Worm (Caenorhabditis elegans) whole organism, young adult: ENCODE measurements around the gene fbxa-174.

ENCODE experiments used
- B0336.3 ChIP-seq: fragments of 200-800 bp; sonication (Bioruptor generic); IDR thresholded peaks from 2 replicates; pipeline ENCODE4 v1.3.6; 2022; ENCODE audit warnings: missing genetic modification characterization, missing compliant biosample characterization
- F37B4.10 ChIP-seq: fragments of 200-800 bp; sonication (Bioruptor generic); IDR thresholded peaks from 2 replicates; pipeline ENCODE4 v1.3.6; 2022; ENCODE audit warnings: missing genetic modification characterization, missing compliant biosample characterization
- F57A8.1 ChIP-seq: fragments of 200-800 bp; sonication (Bioruptor generic); optimal IDR thresholded peaks from 2 replicates; lab custom pipeline; 2018; ENCODE audit warnings: mild to moderate bottlenecking, missing genetic modification characterization, moderate library complexity, missing compliant biosample characterization
- F57C9.4 ChIP-seq: sonication (generic microtip); optimal IDR thresholded peaks from 2 replicates; lab custom pipeline; 2017; ENCODE audit warnings: mild to moderate bottlenecking, missing genetic modification characterization, missing compliant biosample characterization
- T07F8.4 ChIP-seq: sonication (generic microtip); optimal IDR thresholded peaks from 2 replicates; lab custom pipeline; 2016; ENCODE audit warnings: mild to moderate bottlenecking, missing genetic modification characterization, moderate library complexity, missing compliant biosample characterization
- T26A5.8 ChIP-seq: sonication (generic microtip); optimal IDR thresholded peaks from 2 replicates; lab custom pipeline; 2016; ENCODE audit warnings: missing genetic modification characterization, missing compliant biosample characterization
- aptf-3 ChIP-seq: fragments of 200-800 bp; sonication (Bioruptor generic); IDR thresholded peaks from 2 replicates; pipeline ENCODE4 v1.3.6; 2022; ENCODE audit warnings: missing genetic modification characterization, missing compliant biosample characterization
- atf-7 ChIP-seq: sonication (generic microtip); optimal IDR thresholded peaks from 2 replicates; lab custom pipeline; 2017; ENCODE audit warnings: mild to moderate bottlenecking, missing genetic modification characterization, missing compliant biosample characterization
- attf-3 ChIP-seq: fragments of 200-800 bp; sonication (Bioruptor generic); conservative IDR thresholded peaks from 2 replicates; pipeline ENCODE4 v1.3.6; 2022; ENCODE audit warnings: missing genetic modification reagents, missing genetic modification characterization, missing compliant biosample characterization
- attf-5 ChIP-seq: fragments of 200-800 bp; sonication (Bioruptor generic); optimal IDR thresholded peaks from 2 replicates; lab custom pipeline; 2018; ENCODE audit warnings: mild to moderate bottlenecking, missing genetic modification characterization, missing compliant biosample characterization
- bed-1 ChIP-seq: fragments of 200-800 bp; sonication (Bioruptor generic); IDR thresholded peaks from 2 replicates; pipeline ENCODE4 v1.3.6; 2022; ENCODE audit warnings: missing genetic modification reagents, missing genetic modification characterization, missing compliant biosample characterization
- cebp-2 ChIP-seq: fragments of 200-800 bp; sonication (Bioruptor generic); IDR thresholded peaks from 2 replicates; pipeline ENCODE4 v1.3.6; 2022; ENCODE audit warnings: missing genetic modification characterization, missing compliant biosample characterization
- ceh-100 ChIP-seq: fragments of 200-800 bp; sonication (Bioruptor generic); IDR thresholded peaks from 2 replicates; pipeline ENCODE4 v1.3.6; 2022; ENCODE audit warnings: missing genetic modification reagents, missing genetic modification characterization, missing compliant biosample characterization
- ceh-27 ChIP-seq: fragments of 200-800 bp; sonication (Bioruptor generic); optimal IDR thresholded peaks from 2 replicates; lab custom pipeline; 2018; ENCODE audit warnings: mild to moderate bottlenecking, missing genetic modification characterization, moderate library complexity, missing compliant biosample characterization
- ceh-79 ChIP-seq: sonication (generic microtip); optimal IDR thresholded peaks from 2 replicates; lab custom pipeline; 2017; ENCODE audit warnings: mild to moderate bottlenecking, missing genetic modification characterization, missing compliant biosample characterization
- dpff-1 ChIP-seq: sonication (generic microtip); optimal IDR thresholded peaks from 2 replicates; lab custom pipeline; 2017; ENCODE audit warnings: mild to moderate bottlenecking, missing genetic modification characterization, missing compliant biosample characterization
- dpl-1 ChIP-seq: fragments of 150-350 bp; optimal IDR thresholded peaks from 2 replicates; lab custom pipeline; 2014; ENCODE audit warnings: missing biosample characterization, missing genetic modification reagents, missing genetic modification characterization
- efl-1 ChIP-seq: fragments of 150-350 bp; optimal IDR thresholded peaks from 2 replicates; lab custom pipeline; 2014; ENCODE audit warnings: missing biosample characterization, missing genetic modification reagents, missing genetic modification characterization
- egl-44 ChIP-seq: fragments of 200-800 bp; sonication (Bioruptor generic); IDR thresholded peaks from 2 replicates; pipeline ENCODE4 v1.3.6; 2022; ENCODE audit warnings: missing genetic modification reagents, missing genetic modification characterization, missing compliant biosample characterization
- egrh-3 ChIP-seq: fragments of 200-800 bp; sonication (Bioruptor generic); IDR thresholded peaks from 2 replicates; pipeline ENCODE4 v1.3.6; 2022; ENCODE audit warnings: missing genetic modification reagents, missing genetic modification characterization, missing compliant biosample characterization
- gei-17 ChIP-seq: fragments of 200-800 bp; sonication (Bioruptor generic); optimal IDR thresholded peaks from 2 replicates; lab custom pipeline; 2018; ENCODE audit warnings: mild to moderate bottlenecking, missing genetic modification characterization, missing compliant biosample characterization
- lag-1 ChIP-seq: fragments of 200-800 bp; sonication (Bioruptor generic); IDR thresholded peaks from 2 replicates; pipeline ENCODE4 v1.3.6; 2022; ENCODE audit warnings: missing genetic modification reagents, missing genetic modification characterization, missing compliant biosample characterization
- lin-26 ChIP-seq: fragments of 200-800 bp; sonication (Bioruptor generic); IDR thresholded peaks from 2 replicates; pipeline ENCODE4 v1.3.6; 2022; ENCODE audit warnings: missing genetic modification reagents, missing genetic modification characterization, missing compliant biosample characterization
- madf-8 ChIP-seq: fragments of 200-800 bp; sonication (Bioruptor generic); conservative IDR thresholded peaks from 2 replicates; pipeline ENCODE4 v1.3.6; 2022; ENCODE audit warnings: missing genetic modification reagents, missing genetic modification characterization, missing compliant biosample characterization
- mcd-1 ChIP-seq: fragments of 200-800 bp; sonication (Bioruptor generic); IDR thresholded peaks from 2 replicates; pipeline ENCODE4 v1.3.6; 2022; ENCODE audit warnings: missing genetic modification reagents, missing genetic modification characterization, missing compliant biosample characterization
- nhr-120 ChIP-seq: fragments of 200-800 bp; sonication (Bioruptor generic); IDR thresholded peaks from 2 replicates; pipeline ENCODE4 v1.3.6; 2022; ENCODE audit warnings: missing genetic modification characterization, missing compliant biosample characterization
- nhr-27 ChIP-seq: fragments of 200-800 bp; sonication (Bioruptor generic); optimal IDR thresholded peaks from 2 replicates; lab custom pipeline; 2018; ENCODE audit warnings: mild to moderate bottlenecking, missing genetic modification characterization, moderate library complexity, missing compliant biosample characterization
- nhr-80 ChIP-seq: sonication (generic microtip); optimal IDR thresholded peaks from 2 replicates; lab custom pipeline; 2016; ENCODE audit warnings: missing genetic modification characterization, missing compliant biosample characterization
- nhr-90 ChIP-seq: sonication (generic microtip); optimal IDR thresholded peaks from 2 replicates; lab custom pipeline; 2016; ENCODE audit warnings: missing genotype, mild to moderate bottlenecking, missing genetic modification characterization, missing compliant biosample characterization
- sea-2 ChIP-seq: fragments of 200-800 bp; sonication (Bioruptor generic); IDR thresholded peaks from 2 replicates; pipeline ENCODE4 v1.3.6; 2022; ENCODE audit warnings: missing genetic modification characterization, missing compliant biosample characterization
- snpc-1.3 ChIP-seq: sonication (generic microtip); optimal IDR thresholded peaks from 2 replicates; lab custom pipeline; 2017; ENCODE audit warnings: missing genetic modification characterization, mild to moderate bottlenecking, missing compliant biosample characterization, antibody characterized with exemption, moderate library complexity, missing genotype, missing genetic modification reagents; ENCODE audit not compliant: insufficient read depth
- snpc-4 ChIP-seq, 5 experiments: fragments of 150-350 bp in 1 of 5; sonication (generic microtip) in 4 of 5; optimal IDR thresholded peaks; 2 replicates each; lab custom pipeline; 2014 to 2018; ENCODE audit warnings: missing genetic modification characterization in 5 of 5, missing biosample characterization in 3 of 5, antibody characterized with exemption in 2 of 5, mild to moderate bottlenecking in 2 of 5, missing compliant biosample characterization in 2 of 5, missing genotype in 2 of 5, moderate library complexity in 2 of 5, missing genetic modification reagents in 1 of 5
- tbp1 ChIP-seq: fragments of 200-800 bp; sonication (Bioruptor generic); optimal IDR thresholded peaks from 2 replicates; lab custom pipeline; 2018; ENCODE audit warnings: mild to moderate bottlenecking, missing genetic modification characterization, missing compliant biosample characterization
- unc-62 ChIP-seq: fragments of 150-350 bp; optimal IDR thresholded peaks from 2 replicates; lab custom pipeline; 2014; ENCODE audit warnings: missing biosample characterization, missing genetic modification reagents, missing genetic modification characterization
- zfh-2 ChIP-seq: fragments of 200-800 bp; sonication (Bioruptor generic); conservative IDR thresholded peaks from 2 replicates; pipeline ENCODE4 v1.3.6; 2022; ENCODE audit warnings: missing genetic modification reagents, missing genetic modification characterization, missing compliant biosample characterization
- ztf-22 ChIP-seq: fragments of 200-800 bp; sonication (Bioruptor generic); optimal IDR thresholded peaks from 2 replicates; lab custom pipeline; 2018; ENCODE audit warnings: mild to moderate bottlenecking, missing genetic modification characterization, moderate library complexity, missing compliant biosample characterization
- ztf-25 ChIP-seq: fragments of 200-800 bp; sonication (Bioruptor generic); IDR thresholded peaks from 2 replicates; pipeline ENCODE4 v1.3.6; 2022; ENCODE audit warnings: missing genetic modification reagents, missing genetic modification characterization, missing compliant biosample characterization

Gene fbxa-174

DNA sequence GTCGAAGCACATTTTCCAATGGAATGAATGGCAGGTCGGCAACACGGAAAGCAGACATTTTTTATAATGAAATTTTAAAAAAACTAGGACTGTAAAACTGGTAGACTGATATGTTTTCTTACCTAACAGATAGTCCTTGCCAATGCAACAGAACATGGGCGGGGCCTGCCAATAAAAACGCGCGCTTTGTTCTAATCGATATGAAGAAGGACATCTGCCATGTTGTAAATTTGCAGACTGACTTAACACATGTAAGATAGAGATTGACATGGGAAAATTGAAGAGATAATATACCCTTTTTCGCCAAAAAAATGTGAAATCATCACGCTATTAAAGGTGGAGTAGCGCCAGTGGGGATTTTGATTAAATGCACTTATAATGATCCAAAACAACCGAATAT lies 5.5 kb downstream of the fbxa-174 start, which contains the start of gene C38D9.8:
TSS of gene C38D9.8 (minus strand) at position 101 of the 400 bp plus-strand sequence.
- TF ChIP-seq egl-44 (GFP tag; lab: Robert Waterston, UW) (no peak), ztf-22 (GFP tag; lab: Kevin White, UChicago) (no peak), aptf-3 (GFP tag; lab: Robert Waterston, UW) (no peak), mcd-1 (GFP tag; lab: Robert Waterston, UW) (no peak), F57C9.4 (tag; lab: Kevin White, UChicago) (no peak), nhr-120 (no peak), F37B4.10 (no peak), attf-3 (GFP tag; lab: Robert Waterston, UW) (no peak), ceh-79 (tag; lab: Kevin White, UChicago) (no peak), F57A8.1 (GFP tag; lab: Kevin White, UChicago) (no peak), ceh-100 (GFP tag; lab: Robert Waterston, UW) (no peak), nhr-27 (tag; lab: Kevin White, UChicago) (no peak), nhr-90 (tag; lab: Kevin White, UChicago) (no peak)

ce11 chrV:17551396-17551795 lies 6.9 kb downstream of the fbxa-174 start:
- TF ChIP-seq efl-1 (GFP tag; lab: Kevin White, UChicago) (no peak), unc-62 (GFP tag; lab: Kevin White, UChicago) (no peak), ceh-27 (GFP tag; lab: Kevin White, UChicago) (no peak), F37B4.10 (no peak), bed-1 (no peak), sea-2 (GFP tag; lab: Robert Waterston, UW) (no peak), dpff-1 (tag; lab: Kevin White, UChicago) (no peak), atf-7 (tag; lab: Kevin White, UChicago) (no peak), gei-17 (no peak), lag-1 (no peak), T26A5.8 (tag; lab: Kevin White, UChicago) (no peak), cebp-2 (GFP tag; lab: Robert Waterston, UW) (no peak)

ce11 chrV:17549362-17549761 lies 8.9 kb downstream of the fbxa-174 start, which contains the start of gene fbxa-176:
Gene fbxa-176 (plus strand): TSS chrV:17549675.
- TF ChIP-seq efl-1 (GFP tag; lab: Kevin White, UChicago): no peak
- TF ChIP-seq aptf-3 (GFP tag; lab: Robert Waterston, UW): no peak
- TF ChIP-seq attf-5 (GFP tag; lab: Kevin White, UChicago): peak; percentile 20
- peak; percentile 73 for TF ChIP-seq nhr-80 (tag; lab: Kevin White, UChicago)
- no peak for TF ChIP-seq B0336.3 (GFP tag; lab: Robert Waterston, UW)
- TF ChIP-seq snpc-4 (GFP tag; optimal IDR thresholded peaks at IDR 0.05; lab: Kevin White, UChicago): no peak
- TF ChIP-seq snpc-4 (tag; optimal IDR thresholded peaks at IDR 0.05; lab: Kevin White, UChicago): peak; percentile 46 to 88 (median 77)
- no peak for TF ChIP-seq nhr-90 (tag; lab: Kevin White, UChicago)
- TF ChIP-seq, all 124 proteins: peak for 3

DNA sequence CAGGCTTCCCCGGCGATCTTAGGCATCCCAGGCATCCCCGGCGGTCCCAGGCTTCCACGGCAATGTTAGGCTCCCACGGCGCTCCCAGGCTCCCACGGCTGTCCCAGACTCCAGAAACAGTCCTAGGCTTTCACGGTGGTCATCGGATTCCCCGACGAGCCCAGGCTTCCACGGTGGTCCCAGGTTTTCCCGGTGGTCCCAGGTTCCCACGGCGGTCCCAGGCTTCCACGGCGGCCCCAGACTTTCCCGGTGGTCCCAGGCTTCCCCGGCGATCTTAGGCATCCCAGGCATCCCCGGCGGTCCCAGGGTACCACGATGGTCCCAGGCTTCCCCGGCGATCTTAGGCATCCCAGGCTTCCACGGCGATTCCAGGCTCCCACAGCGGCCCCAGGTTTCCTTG lies 9.6 kb downstream of the fbxa-174 start:
- no peak for TF ChIP-seq ztf-25
- no peak for TF ChIP-seq tbp1 (GFP tag; lab: Kevin White, UChicago)
- TF ChIP-seq dpl-1: no peak
- no peak for TF ChIP-seq madf-8 (GFP tag; lab: Robert Waterston, UW)
- peak; percentile 97 for TF ChIP-seq zfh-2
- peak; percentile 96 for TF ChIP-seq egrh-3 (GFP tag; lab: Robert Waterston, UW)
- no peak for TF ChIP-seq T07F8.4 (tag; lab: Kevin White, UChicago)
- TF ChIP-seq snpc-1.3 (tag; lab: Kevin White, UChicago): no peak
- TF ChIP-seq snpc-4 (GFP tag; optimal IDR thresholded peaks at IDR 0.05; lab: Kevin White, UChicago): no peak
- TF ChIP-seq snpc-4 (tag; optimal IDR thresholded peaks at IDR 0.05; lab: Kevin White, UChicago): no peak
- 0 out of 2 replicates have a peak, but pooled peaks have one; percentile 54 for TF ChIP-seq lin-26 (GFP tag; lab: Robert Waterston, UW)
- 0 out of 2 replicates have a peak, but pooled peaks have one; percentile 32 for TF ChIP-seq cebp-2 (GFP tag; lab: Robert Waterston, UW)
